Worm (Caenorhabditis elegans) whole organism, late embryonic: ENCODE measurements around the gene R160.4.

Experiments
- eyg-1 ChIP-seq: sonication (generic microtip); optimal IDR thresholded peaks from 2 replicates; lab custom pipeline; 2016; ENCODE audit warnings: missing genotype, missing genetic modification characterization, missing compliant biosample characterization
- pat-9 ChIP-seq: fragments of 200-800 bp; sonication (Bioruptor generic); optimal IDR thresholded peaks from 2 replicates; lab custom pipeline; 2018; ENCODE audit warnings: mild to moderate bottlenecking, missing genetic modification characterization, moderate library complexity, missing compliant biosample characterization
- pha-2 ChIP-seq: sonication (generic microtip); optimal IDR thresholded peaks from 2 replicates; lab custom pipeline; 2017; ENCODE audit warnings: mild to moderate bottlenecking, missing genetic modification characterization, missing compliant biosample characterization
- pqm-1 ChIP-seq: sonication (generic microtip); optimal IDR thresholded peaks from 2 replicates; lab custom pipeline; 2016; ENCODE audit warnings: missing genetic modification characterization, missing compliant biosample characterization
- pros-1 ChIP-seq: fragments of 150-350 bp; optimal IDR thresholded peaks from 2 replicates; lab custom pipeline; 2014; ENCODE audit warnings: missing biosample characterization, missing genetic modification reagents, missing genetic modification characterization

DNA sequence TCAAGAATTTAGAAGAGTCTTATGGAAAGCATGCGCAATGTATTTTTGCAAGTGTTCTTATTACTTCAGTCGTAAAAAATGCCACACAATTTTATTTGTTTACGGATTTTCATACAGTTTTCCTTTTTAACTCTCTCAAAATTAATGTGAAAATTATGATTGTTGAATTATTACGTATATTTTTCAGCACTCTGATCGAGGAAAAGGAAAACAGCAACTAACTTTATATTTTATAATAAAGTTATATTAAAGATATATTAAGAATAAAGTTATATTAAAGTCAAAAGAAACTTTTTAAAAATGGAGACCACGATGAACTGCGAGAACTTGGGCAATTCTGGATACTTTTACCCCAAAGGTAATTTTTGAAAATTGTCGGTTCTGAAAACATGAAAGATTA lies 18.5 kb downstream of the R160.4 start, which contains the start of gene F14H12.2:
- TF ChIP-seq pros-1 (tag; lab: Kevin White, UChicago), result no peak
- no peak for TF ChIP-seq pqm-1 (tag; lab: Kevin White, UChicago)
- TF ChIP-seq pat-9, result no peak
- no peak for TF ChIP-seq pha-2
- TF ChIP-seq eyg-1, result no peak
